Worm (Caenorhabditis elegans): Measurements from ENCODE around the gene mrp-6.
A peak's percentile ranks its signal among the peaks of the same experiment; 100 is the strongest.

The mrp-6 gene

ce11 chrX:4222200-4222599 is 35.6 kb upstream of the mrp-6 start:
- TF ChIP-seq nfya-1 (tag; optimal IDR thresholded peaks at IDR 0.05; ENCODE audit: insufficient read depth): peak; percentile 94
- no peak for TF ChIP-seq ceh-28 (tag; optimal IDR thresholded peaks at IDR 0.05)
- peak; percentile 23 for TF ChIP-seq lin-15B (tag; optimal IDR thresholded peaks at IDR 0.05)
- TF ChIP-seq unc-62 (GFP tag; optimal IDR thresholded peaks at IDR 0.05): no peak

- TF ChIP-seq nfya-1 (tag; optimal IDR thresholded peaks at IDR 0.05; ENCODE audit: insufficient read depth) (peak; percentile 20), eor-1 (tag; optimal IDR thresholded peaks at IDR 0.05) (no peak)
Observed at ce11 chrX:4219487-4219886, 32.9 kb upstream of the mrp-6 start.

- TF ChIP-seq egl-5 (tag; optimal IDR thresholded peaks at IDR 0.05): no peak
- TF ChIP-seq hmg-11 (tag; optimal IDR thresholded peaks at IDR 0.05): peak; percentile 41
Observed at ce11 chrX:4218174-4218573, 31.6 kb upstream of the mrp-6 start, which contains the start of gene W01H2.2. Gene W01H2.2 (minus strand): TSS chrX:4218458.

ce11 chrX:4216894-4217293 is 30.3 kb upstream of the mrp-6 start, which contains the start of the genes F20B6.10 and hpk-1:
Gene F20B6.10 (minus strand): TSS chrX:4217196.
Gene hpk-1 (minus strand): TSS chrX:4217290.
- TF ChIP-seq fkh-2 (tag; optimal IDR thresholded peaks at IDR 0.05) (no peak), eor-1 (tag; optimal IDR thresholded peaks at IDR 0.05) (no peak), nhr-77 (tag; optimal IDR thresholded peaks at IDR 0.05) (no peak), unc-62 (GFP tag; optimal IDR thresholded peaks at IDR 0.05) (no peak), ama-1 (optimal IDR thresholded peaks at IDR 0.05) (no peak), nhr-237 (tag; optimal IDR thresholded peaks at IDR 0.05) (no peak), ztf-11 (tag; optimal IDR thresholded peaks at IDR 0.05) (no peak)

ce11 chrX:4215500-4216107 is 29.0 kb upstream of the mrp-6 start:
- TF ChIP-seq pha-4 (tag; optimal IDR thresholded peaks at IDR 0.05): peak; percentile 22
- peak; percentile 85 for TF ChIP-seq elt-2 (tag; optimal IDR thresholded peaks at IDR 0.05)
- TF ChIP-seq nhr-23 (tag; optimal IDR thresholded peaks at IDR 0.05): peak; percentile 32
- TF ChIP-seq pqm-1 (tag; optimal IDR thresholded peaks at IDR 0.05): peak; percentile 46
- peak; percentile 16 for TF ChIP-seq ceh-28 (tag; optimal IDR thresholded peaks at IDR 0.05)
- TF ChIP-seq lsy-12 (tag; optimal IDR thresholded peaks at IDR 0.05): no peak
- TF ChIP-seq nhr-77 (tag; optimal IDR thresholded peaks at IDR 0.05): no peak
- no peak for TF ChIP-seq nhr-76 (tag; optimal IDR thresholded peaks at IDR 0.05)
- TF ChIP-seq egl-5 (tag; optimal IDR thresholded peaks at IDR 0.05): peak; percentile 11

ce11 chrX:4214643-4215042 is 28.1 kb upstream of the mrp-6 start:
- TF ChIP-seq nhr-28 (tag; optimal IDR thresholded peaks at IDR 0.05): no peak
- TF ChIP-seq pqm-1 (tag; optimal IDR thresholded peaks at IDR 0.05): no peak
- no peak for TF ChIP-seq mdl-1 (tag; optimal IDR thresholded peaks at IDR 0.05)
- TF ChIP-seq ama-1 (optimal IDR thresholded peaks at IDR 0.05): no peak
- no peak for TF ChIP-seq ceh-9 (tag; optimal IDR thresholded peaks at IDR 0.05)
- TF ChIP-seq lin-39 (tag; optimal IDR thresholded peaks at IDR 0.05): no peak
- TF ChIP-seq unc-39 (tag; optimal IDR thresholded peaks at IDR 0.05): no peak
- no peak for TF ChIP-seq zag-1 (tag; optimal IDR thresholded peaks at IDR 0.05)
- TF ChIP-seq eor-1 (tag; optimal IDR thresholded peaks at IDR 0.05): no peak
- TF ChIP-seq ceh-16 (tag; optimal IDR thresholded peaks at IDR 0.05): no peak
- TF ChIP-seq ztf-4 (tag; optimal IDR thresholded peaks at IDR 0.05): no peak
- no peak for TF ChIP-seq R02D3.7 (tag; optimal IDR thresholded peaks at IDR 0.05)
- TF ChIP-seq nhr-77 (tag; optimal IDR thresholded peaks at IDR 0.05): no peak
- no peak for TF ChIP-seq fos-1 (tag; optimal IDR thresholded peaks at IDR 0.05)
- no peak for TF ChIP-seq fkh-10 (GFP tag; optimal IDR thresholded peaks at IDR 0.05)
- no peak for TF ChIP-seq egl-5 (tag; optimal IDR thresholded peaks at IDR 0.05)
- TF ChIP-seq jun-1 (tag; optimal IDR thresholded peaks at IDR 0.05): no peak
- no peak for TF ChIP-seq nhr-76 (tag; optimal IDR thresholded peaks at IDR 0.05)
- TF ChIP-seq nhr-12 (tag; optimal IDR thresholded peaks at IDR 0.05): no peak
- no peak for TF ChIP-seq nhr-25 (tag; optimal IDR thresholded peaks at IDR 0.05)
- no peak for TF ChIP-seq ztf-11 (tag; optimal IDR thresholded peaks at IDR 0.05)
- TF ChIP-seq nhr-43 (tag; optimal IDR thresholded peaks at IDR 0.05; ENCODE audit: poor library complexity, severe bottlenecking): peak; percentile 38
- TF ChIP-seq daf-12 (tag; optimal IDR thresholded peaks at IDR 0.05): no peak
- TF ChIP-seq skn-1 (tag; optimal IDR thresholded peaks at IDR 0.05): no peak
- no peak for TF ChIP-seq lin-15B (tag; optimal IDR thresholded peaks at IDR 0.05)
- peak; percentile 63 for TF ChIP-seq nfya-1 (tag; optimal IDR thresholded peaks at IDR 0.05; ENCODE audit: insufficient read depth)
- TF ChIP-seq ceh-28 (tag; optimal IDR thresholded peaks at IDR 0.05): no peak
- TF ChIP-seq snpc-4 (tag; optimal IDR thresholded peaks at IDR 0.05): peak; percentile 7
- no peak for TF ChIP-seq egl-27 (tag; optimal IDR thresholded peaks at IDR 0.05)
- TF ChIP-seq aly-2 (tag; optimal IDR thresholded peaks at IDR 0.05): no peak
- no peak for TF ChIP-seq tbx-2 (tag; optimal IDR thresholded peaks at IDR 0.05)
- TF ChIP-seq nhr-23 (tag; optimal IDR thresholded peaks at IDR 0.05): peak; percentile 52
- no peak for TF ChIP-seq ceh-82 (tag; optimal IDR thresholded peaks at IDR 0.05)
- TF ChIP-seq fkh-2 (tag; optimal IDR thresholded peaks at IDR 0.05): no peak
- no peak for TF ChIP-seq ZK546.5 (tag; optimal IDR thresholded peaks at IDR 0.05)

Measured in whole organism, L3 larva.